Worm (Caenorhabditis elegans): ENCODE measurements around the gene F32D8.2.

Gene F32D8.2

DNA sequence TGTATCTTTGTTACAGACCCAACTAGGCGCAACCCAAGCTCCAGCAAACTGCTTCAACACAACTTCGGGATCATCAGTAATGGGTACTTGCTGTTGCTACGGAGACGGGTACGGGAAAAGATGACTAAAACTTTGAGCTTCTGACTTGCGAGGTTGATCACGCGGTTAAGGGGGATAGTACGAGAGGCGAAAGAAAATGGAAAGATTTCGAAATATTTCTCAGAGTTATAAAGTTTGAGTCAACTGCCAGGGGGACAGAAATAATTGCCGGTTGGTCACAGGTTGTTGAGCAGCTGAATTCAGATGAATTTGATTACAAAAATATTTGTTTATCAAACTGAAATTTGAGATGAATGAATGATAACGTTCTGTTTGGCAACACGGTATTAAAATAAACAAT is 42.1 kb downstream of the F32D8.2 start:
- TF ChIP-seq ahr-1 (tag; optimal IDR thresholded peaks at IDR 0.05) (no peak), C38D4.7 (GFP tag; optimal IDR thresholded peaks at IDR 0.05) (no peak), madf-2 (tag; optimal IDR thresholded peaks at IDR 0.05) (no peak), ttx-3 (tag; optimal IDR thresholded peaks at IDR 0.05) (no peak), syd-9 (tag; optimal IDR thresholded peaks at IDR 0.05) (no peak), ceh-14 (tag; optimal IDR thresholded peaks at IDR 0.05) (no peak), che-1 (tag; optimal IDR thresholded peaks at IDR 0.05) (no peak)

ce11 chrV:10929511-10929910 is 45.9 kb downstream of the F32D8.2 start, which contains the start of gene F58B4.3:
TSS of gene F58B4.3 (plus strand) at chrV:10929811.
- TF ChIP-seq unc-55 (GFP tag; optimal IDR thresholded peaks at IDR 0.05) (no peak), fax-1 (tag; optimal IDR thresholded peaks at IDR 0.05) (no peak), F13H6.1 (tag; optimal IDR thresholded peaks at IDR 0.05) (no peak), K02D7.2 (tag; optimal IDR thresholded peaks at IDR 0.05) (no peak), madf-2 (tag; optimal IDR thresholded peaks at IDR 0.05) (no peak), nhr-11 (tag; optimal IDR thresholded peaks at IDR 0.05) (no peak), ttx-3 (tag; optimal IDR thresholded peaks at IDR 0.05) (no peak), ceh-19 (GFP tag; optimal IDR thresholded peaks at IDR 0.05) (no peak), ama-1 (optimal IDR thresholded peaks at IDR 0.05) (no peak), dve-1 (tag; optimal IDR thresholded peaks at IDR 0.05) (no peak), lim-6 (tag; optimal IDR thresholded peaks at IDR 0.05) (no peak), ceh-14 (tag; optimal IDR thresholded peaks at IDR 0.05) (no peak)

DNA sequence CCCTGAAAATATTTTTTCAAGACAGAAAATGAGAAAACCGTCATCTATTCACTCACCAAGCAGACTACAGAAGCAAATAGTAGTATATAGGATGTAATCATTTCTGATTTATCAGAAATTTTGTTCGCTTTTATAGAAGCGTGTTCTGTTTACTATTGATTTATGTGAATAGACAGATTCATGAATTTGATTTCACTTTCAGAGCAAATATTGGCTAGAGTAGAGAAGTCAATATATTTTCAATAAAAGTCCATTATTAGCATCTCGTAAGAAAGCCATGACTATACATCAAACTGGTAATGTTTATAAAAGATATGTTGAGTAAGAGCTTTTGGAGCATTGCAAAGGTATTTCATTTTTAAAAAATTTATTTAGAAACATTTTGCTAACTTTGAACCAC is 47.6 kb downstream of the F32D8.2 start, which contains the start of gene scvp-1:
Gene scvp-1 (minus strand): TSS at position 101 of the 400 bp plus-strand sequence.
- TF ChIP-seq K02D7.2 (tag; optimal IDR thresholded peaks at IDR 0.05), result no peak
- no peak for TF ChIP-seq sox-2 (GFP tag; IDR thresholded peaks at IDR 0.05)
- TF ChIP-seq ceh-34 (tag; optimal IDR thresholded peaks at IDR 0.05), result no peak
- TF ChIP-seq ztf-16 (tag; optimal IDR thresholded peaks at IDR 0.05), result no peak
- TF ChIP-seq gmeb-2 (tag; optimal IDR thresholded peaks at IDR 0.05), result no peak
- TF ChIP-seq ceh-14 (tag; optimal IDR thresholded peaks at IDR 0.05), result no peak
- TF ChIP-seq fkh-6 (tag; optimal IDR thresholded peaks at IDR 0.05), result no peak
- TF ChIP-seq ceh-19 (GFP tag; optimal IDR thresholded peaks at IDR 0.05), result no peak
- TF ChIP-seq hlh-13 (GFP tag; optimal IDR thresholded peaks at IDR 0.05), result no peak

DNA sequence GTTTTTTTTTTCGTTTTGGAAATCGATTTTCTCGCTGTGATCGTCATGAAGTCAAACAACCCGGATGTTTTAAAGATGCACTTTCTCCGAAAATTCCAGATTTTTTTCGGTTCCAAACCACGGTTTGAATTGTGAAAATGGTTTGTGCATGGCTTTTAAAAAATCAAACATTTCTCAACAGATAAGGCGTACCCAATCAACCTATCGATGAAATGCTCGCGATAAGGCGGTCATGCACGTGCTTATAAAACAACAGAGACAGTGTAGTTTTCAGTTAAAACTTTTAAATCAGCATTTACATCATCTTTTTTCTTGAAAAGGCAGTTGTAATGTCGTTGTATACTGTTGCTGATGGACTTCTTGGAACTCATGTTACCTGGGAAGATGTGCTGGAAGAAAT is 48.8 kb downstream of the F32D8.2 start, which contains the start of gene F58B4.5:
Gene F58B4.5 (plus strand): TSS at position 283 of the 400 bp plus-strand sequence.
- TF ChIP-seq elt-2 (tag; optimal IDR thresholded peaks at IDR 0.05) (peak; percentile 63), syd-9 (tag; optimal IDR thresholded peaks at IDR 0.05) (no peak)
